Fruit fly (Drosophila melanogaster) whole organism, wandering third instar larva: ENCODE data around the gene Osi7.

ENCODE experiments used
- Abd-B ChIP-seq: fragments of >200 bp; optimal IDR thresholded peaks from 2 replicates; lab custom pipeline; 2017; ENCODE audit warnings: missing biosample characterization, missing genetic modification characterization
- CG32264 ChIP-seq: fragments of 200-800 bp; sonication (Bioruptor generic); optimal IDR thresholded peaks from 2 replicates; lab custom pipeline; 2016; ENCODE audit warnings: missing biosample characterization, missing genetic modification characterization
- CG9705 ChIP-seq: fragments of 200-800 bp; sonication (Bioruptor generic); optimal IDR thresholded peaks from 2 replicates; lab custom pipeline; 2018; ENCODE audit warnings: missing biosample characterization, mild to moderate bottlenecking, missing genetic modification characterization
- CrebA ChIP-seq: fragments of 200-800 bp; sonication (Bioruptor generic); optimal IDR thresholded peaks from 2 replicates; lab custom pipeline; 2016; ENCODE audit warnings: missing biosample characterization, mild to moderate bottlenecking, missing genetic modification characterization, borderline replicate concordance
- Dfd ChIP-seq: fragments of >200 bp; optimal IDR thresholded peaks from 2 replicates; lab custom pipeline; 2017; ENCODE audit warnings: missing biosample characterization, missing genetic modification characterization
- Dif ChIP-seq: fragments of 200-275, 200-300 bp; sonication (Bioruptor generic); optimal IDR thresholded peaks from 2 replicates; lab custom pipeline; 2018; ENCODE audit warnings: missing biosample characterization, missing genetic modification characterization; ENCODE audit not compliant: partially characterized antibody
- GATAd ChIP-seq: sonication (Bioruptor generic); optimal IDR thresholded peaks from 2 replicates; lab custom pipeline; 2016; ENCODE audit warnings: missing biosample characterization, missing genetic modification characterization
- HLH106 ChIP-seq: fragments of 200-800 bp; optimal IDR thresholded peaks from 3 replicates; lab custom pipeline; 2019; ENCODE audit warnings: missing biosample characterization, mild to moderate bottlenecking, missing genetic modification characterization, moderate library complexity
- Hnf4 ChIP-seq: fragments of 200-800 bp; sonication (Bioruptor generic); optimal IDR thresholded peaks from 2 replicates; lab custom pipeline; 2016; ENCODE audit warnings: missing biosample characterization, mild to moderate bottlenecking, missing genetic modification characterization
- Hr78 ChIP-seq: fragments of >200 bp; optimal IDR thresholded peaks from 2 replicates; lab custom pipeline; 2017; ENCODE audit warnings: missing biosample characterization, missing genetic modification characterization
- Hr83 ChIP-seq: fragments of 200-300 bp; sonication (Bioruptor generic); optimal IDR thresholded peaks from 2 replicates; lab custom pipeline; 2016; ENCODE audit warnings: missing biosample characterization, mild to moderate bottlenecking, missing genetic modification characterization, moderate library complexity; ENCODE audit not compliant: poor library complexity, severe bottlenecking
- Jra ChIP-seq: sonication (Bioruptor generic); optimal IDR thresholded peaks from 2 replicates; lab custom pipeline; 2016; ENCODE audit warnings: missing biosample characterization, missing genetic modification characterization
- Mio ChIP-seq: sonication (Bioruptor generic); optimal IDR thresholded peaks from 2 replicates; lab custom pipeline; 2016; ENCODE audit warnings: missing biosample characterization, missing genetic modification characterization
- Myc ChIP-seq: fragments of >200 bp; optimal IDR thresholded peaks from 2 replicates; lab custom pipeline; 2017
- N ChIP-seq: fragments of >200 bp; optimal IDR thresholded peaks from 2 replicates; lab custom pipeline; 2018; ENCODE audit warnings: missing biosample characterization, missing external identifiers, missing genetic modification characterization
- OdsH ChIP-seq: fragments of 200-800 bp; sonication (Bioruptor generic); optimal IDR thresholded peaks from 2 replicates; lab custom pipeline; 2016; ENCODE audit warnings: missing biosample characterization, mild to moderate bottlenecking, missing genetic modification characterization
- Sp1 ChIP-seq: fragments of 200-800 bp; sonication (Bioruptor generic); optimal IDR thresholded peaks from 3 replicates; lab custom pipeline; 2019; ENCODE audit warnings: missing biosample characterization, mild to moderate bottlenecking, missing genetic modification characterization, moderate library complexity
- Vsx2 ChIP-seq: fragments of 200-300, 225-300 bp; sonication (Bioruptor generic); optimal IDR thresholded peaks from 2 replicates; lab custom pipeline; 2018; ENCODE audit warnings: missing biosample characterization, missing genetic modification characterization; ENCODE audit not compliant: partially characterized antibody
- br ChIP-seq: fragments of 200-800 bp; sonication (Bioruptor generic); optimal IDR thresholded peaks from 2 replicates; lab custom pipeline; 2016; ENCODE audit warnings: missing biosample characterization, missing genetic modification characterization
- brk ChIP-seq: fragments of 200-800 bp; sonication (Bioruptor generic); optimal IDR thresholded peaks from 2 replicates; lab custom pipeline; 2016; ENCODE audit warnings: missing biosample characterization, mild to moderate bottlenecking, missing genetic modification characterization
- dl ChIP-seq, 2 experiments: fragments of 175-275, 200-275 bp in 1 of 2; fragments of 200-275 bp in 1 of 2; sonication (Bioruptor generic); optimal IDR thresholded peaks; lab custom pipeline; 2018; ENCODE audit warnings: mild to moderate bottlenecking in 2 of 2, missing biosample characterization in 2 of 2, missing genetic modification characterization in 2 of 2, moderate library complexity in 2 of 2; ENCODE audit not compliant: partially characterized antibody in 2 of 2, insufficient read depth in 1 of 2
- dmrt93B ChIP-seq: fragments of 200-800 bp; sonication (Bioruptor generic); optimal IDR thresholded peaks from 2 replicates; lab custom pipeline; 2018; ENCODE audit warnings: missing biosample characterization, mild to moderate bottlenecking, missing genetic modification characterization
- dsf ChIP-seq: sonication (Bioruptor generic); optimal IDR thresholded peaks from 2 replicates; lab custom pipeline; 2016; ENCODE audit warnings: missing biosample characterization, missing genetic modification characterization, borderline replicate concordance
- ey ChIP-seq: fragments of 200-800 bp; sonication (Bioruptor generic); optimal IDR thresholded peaks from 2 replicates; lab custom pipeline; 2016; ENCODE audit warnings: missing biosample characterization, missing genetic modification characterization
- foxo ChIP-seq, 2 experiments: fragments of 200-800 bp; sonication (Bioruptor generic); optimal IDR thresholded peaks; 2 replicates in 1 of 2; 3 replicates in 1 of 2; lab custom pipeline; 2016 to 2017; ENCODE audit warnings: missing biosample characterization in 2 of 2, missing genetic modification characterization in 2 of 2
- fru ChIP-seq: fragments of 200-800 bp; sonication (Bioruptor generic); optimal IDR thresholded peaks from 3 replicates; lab custom pipeline; 2016; ENCODE audit warnings: missing biosample characterization, mild to moderate bottlenecking, missing genetic modification characterization
- jim ChIP-seq: fragments of 175-275, 200-325 bp; sonication (Bioruptor generic); optimal IDR thresholded peaks from 2 replicates; lab custom pipeline; 2016; ENCODE audit warnings: missing biosample characterization, mild to moderate bottlenecking, missing genetic modification characterization
- lola ChIP-seq: fragments of >200 bp; optimal IDR thresholded peaks from 2 replicates; lab custom pipeline; 2017; ENCODE audit warnings: missing biosample characterization, missing genetic modification characterization
- pan ChIP-seq: fragments of >200 bp; optimal IDR thresholded peaks from 2 replicates; lab custom pipeline; 2017
- psq ChIP-seq: fragments of 200-800 bp; sonication (Bioruptor generic); optimal IDR thresholded peaks from 3 replicates; lab custom pipeline; 2017; ENCODE audit warnings: missing biosample characterization, mild to moderate bottlenecking, missing genetic modification characterization, moderate library complexity
- rgr ChIP-seq: fragments of 200-800 bp; sonication (Bioruptor generic); optimal IDR thresholded peaks from 3 replicates; lab custom pipeline; 2016; ENCODE audit warnings: missing biosample characterization, mild to moderate bottlenecking, missing genetic modification characterization
- sage ChIP-seq: fragments of 200-800 bp; sonication (Bioruptor generic); optimal IDR thresholded peaks from 2 replicates; lab custom pipeline; 2016; ENCODE audit warnings: missing biosample characterization, mild to moderate bottlenecking, missing genetic modification characterization
- sv ChIP-seq: fragments of 200-800 bp; sonication (Bioruptor generic); optimal IDR thresholded peaks from 3 replicates; lab custom pipeline; 2016; ENCODE audit warnings: missing biosample characterization, missing genetic modification characterization
- tai ChIP-seq: sonication (Bioruptor generic); optimal IDR thresholded peaks from 2 replicates; lab custom pipeline; 2016; ENCODE audit warnings: missing biosample characterization, missing genetic modification characterization

The Osi7 gene

dm6 chr3R:6268657-6269056 is 19.9 kb downstream of the Osi7 start, which contains the start of gene Osi11:
TSS of gene Osi11 (minus strand) at chr3R:6268757.
- TF ChIP-seq dsf (GFP tag; lab: Kevin White, UChicago) (no peak), Vsx2 (GFP tag; lab: Kevin White, UChicago) (no peak), Jra (GFP tag; lab: Kevin White, UChicago) (no peak), pan (lab: Kevin White, UChicago) (no peak), dmrt93B (no peak), lola (GFP tag; lab: Kevin White, UChicago) (no peak), fru (GFP tag; lab: Kevin White, UChicago) (no peak)
- TF ChIP-seq, all 38 proteins: peak for 0

DNA sequence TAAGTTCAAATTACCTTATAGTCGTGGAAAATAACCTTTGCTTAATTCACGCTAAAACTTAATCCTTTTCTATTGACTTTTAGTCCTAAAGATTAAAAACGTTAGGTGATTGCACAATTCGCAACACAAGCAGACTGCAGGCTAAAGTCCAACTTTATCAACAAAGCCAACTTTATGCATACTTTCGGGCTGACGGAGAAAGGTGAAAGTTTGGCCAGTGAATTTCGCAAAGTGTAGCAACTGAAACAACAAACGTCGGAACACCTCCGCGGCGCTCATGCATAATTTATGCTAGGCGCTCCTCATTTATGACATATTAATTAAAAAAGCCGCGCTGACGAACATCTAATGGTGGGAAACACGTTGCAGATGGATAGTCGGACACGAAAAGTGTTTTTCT is 21.2 kb downstream of the Osi7 start:
- no peak for TF ChIP-seq Abd-B

DNA sequence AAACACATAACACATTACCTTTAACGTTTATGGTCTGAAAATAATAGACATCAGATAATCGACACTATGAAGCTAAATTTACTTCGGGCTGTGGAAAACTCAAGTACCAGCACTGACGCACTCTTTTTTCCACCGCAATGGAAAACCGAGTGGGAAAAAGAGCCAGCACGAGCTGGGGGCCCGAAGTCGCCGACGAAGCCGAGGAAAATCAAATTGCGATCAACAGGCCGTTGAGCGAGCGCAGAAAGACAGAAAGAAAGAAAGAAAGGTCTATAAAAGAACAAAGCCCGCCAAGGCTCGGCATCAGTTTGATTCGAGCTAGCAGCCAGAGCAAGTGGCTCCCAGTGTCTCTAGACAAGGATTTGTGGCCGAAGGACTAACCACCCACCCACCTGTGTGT is 29.4 kb downstream of the Osi7 start, which contains the start of gene Osi12:
Osi12 (plus strand) TSS at position 301 of the 400 bp plus-strand sequence.
- TF ChIP-seq sv = no peak
- no peak for TF ChIP-seq Vsx2 (GFP tag; lab: Kevin White, UChicago)
- no peak for TF ChIP-seq lola (GFP tag; lab: Kevin White, UChicago)
- no peak for TF ChIP-seq Hr83 (GFP tag; lab: Kevin White, UChicago)
- TF ChIP-seq Mio (GFP tag; lab: Kevin White, UChicago) = no peak
- TF ChIP-seq CrebA (GFP tag; lab: Kevin White, UChicago) = no peak
- TF ChIP-seq CG32264 (GFP tag; lab: Kevin White, UChicago) = no peak
- no peak for TF ChIP-seq Dfd (GFP tag; lab: Kevin White, UChicago)
- TF ChIP-seq Myc (lab: Kevin White, UChicago) = no peak
- no peak for TF ChIP-seq ey (GFP tag; lab: Kevin White, UChicago)
- TF ChIP-seq Sp1 (GFP tag; lab: Kevin White, UChicago) = no peak
- TF ChIP-seq Abd-B = no peak
- TF ChIP-seq N (GFP tag; lab: Kevin White, UChicago) = no peak
- no peak for TF ChIP-seq psq
- no peak for TF ChIP-seq brk (GFP tag; lab: Kevin White, UChicago)

DNA sequence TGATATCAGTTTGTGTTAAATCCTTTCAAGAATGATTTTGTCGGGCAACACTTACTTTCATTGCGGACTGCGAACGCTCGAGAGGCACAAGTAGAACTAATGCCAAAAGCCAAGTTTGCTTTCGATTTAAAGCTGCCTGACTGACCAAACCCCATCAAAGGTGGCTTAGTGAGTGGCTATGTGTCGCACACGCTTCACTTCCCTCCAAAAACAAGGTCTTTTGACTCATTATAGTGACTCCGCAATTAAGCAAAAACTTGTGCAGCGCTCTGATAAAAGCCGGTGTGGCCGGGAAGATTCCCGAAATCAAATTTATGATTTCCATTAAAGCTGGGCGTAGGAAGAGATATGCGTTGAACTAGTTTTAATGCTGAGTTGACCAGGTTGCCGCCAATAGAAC is 36.3 kb downstream of the Osi7 start, which contains the start of gene CG15597:
CG15597 (minus strand) TSS at position 101 of the 400 bp plus-strand sequence.
- TF ChIP-seq Hr78 (GFP tag; lab: Kevin White, UChicago) = no peak
- no peak for TF ChIP-seq Jra (GFP tag; lab: Kevin White, UChicago)
- TF ChIP-seq pan (lab: Kevin White, UChicago) = no peak
- TF ChIP-seq CG9705 (GFP tag; lab: Kevin White, UChicago) = no peak
- TF ChIP-seq Myc (lab: Kevin White, UChicago) = no peak
- TF ChIP-seq br (GFP tag; lab: Kevin White, UChicago) = no peak
- no peak for TF ChIP-seq rgr (GFP tag; lab: Kevin White, UChicago)
- no peak for TF ChIP-seq fru (GFP tag; lab: Kevin White, UChicago)
- TF ChIP-seq sage (GFP tag; lab: Kevin White, UChicago) = no peak
- no peak for TF ChIP-seq CG32264 (GFP tag; lab: Kevin White, UChicago)
- TF ChIP-seq ey (GFP tag; lab: Kevin White, UChicago) = no peak
- no peak for TF ChIP-seq HLH106 (tag; lab: Kevin White, UChicago)
- no peak for TF ChIP-seq GATAd (GFP tag; lab: Kevin White, UChicago)
- TF ChIP-seq Mio (GFP tag; lab: Kevin White, UChicago) = no peak
- no peak for TF ChIP-seq Hr83 (GFP tag; lab: Kevin White, UChicago)
- TF ChIP-seq dsf (GFP tag; lab: Kevin White, UChicago) = no peak
- no peak for TF ChIP-seq jim (GFP tag; lab: Kevin White, UChicago)
- no peak for TF ChIP-seq dl (GFP tag; optimal IDR thresholded peaks at IDR 0.05; lab: Kevin White, UChicago; ENCODE audit: insufficient read depth in 1 of 2, partially characterized antibody in 2 of 2)
- no peak for TF ChIP-seq OdsH (GFP tag; lab: Kevin White, UChicago)
- TF ChIP-seq, all 38 proteins: peak for 0

DNA sequence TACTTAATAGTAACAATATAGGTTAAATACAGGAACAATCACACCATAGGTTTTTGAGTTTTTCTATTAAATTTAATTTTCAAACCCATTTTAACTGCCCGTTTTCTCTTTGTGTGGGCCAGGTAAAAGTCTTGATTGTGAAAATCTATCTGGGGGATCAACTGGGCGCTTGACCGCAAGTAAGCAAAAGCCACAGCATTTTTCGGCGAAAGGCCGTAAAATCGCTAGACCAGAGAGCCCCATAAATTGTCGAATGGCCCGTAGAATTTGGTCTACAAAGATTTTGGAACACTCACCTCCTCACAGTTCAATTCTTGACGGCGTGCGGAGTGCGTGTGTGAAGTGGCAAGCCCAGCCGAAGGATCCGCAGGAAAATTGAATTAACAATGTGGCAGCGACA is 38.6 kb downstream of the Osi7 start, which contains the start of gene CG15594:
CG15594 (plus strand) TSS at position 301 of the 400 bp plus-strand sequence.
- TF ChIP-seq foxo (GFP tag; optimal IDR thresholded peaks at IDR 0.05; lab: Kevin White, UChicago) = no peak
- TF ChIP-seq dl (GFP tag; optimal IDR thresholded peaks at IDR 0.05; lab: Kevin White, UChicago; ENCODE audit: insufficient read depth in 1 of 2, partially characterized antibody in 2 of 2) = no peak
- no peak for TF ChIP-seq ey (GFP tag; lab: Kevin White, UChicago)
- no peak for TF ChIP-seq Dif (GFP tag; lab: Kevin White, UChicago)
- TF ChIP-seq HLH106 (tag; lab: Kevin White, UChicago) = no peak
- no peak for TF ChIP-seq psq
- no peak for TF ChIP-seq Hnf4 (GFP tag; lab: Kevin White, UChicago)
- no peak for TF ChIP-seq Vsx2 (GFP tag; lab: Kevin White, UChicago)
- no peak for TF ChIP-seq rgr (GFP tag; lab: Kevin White, UChicago)
- no peak for TF ChIP-seq dmrt93B
- no peak for TF ChIP-seq jim (GFP tag; lab: Kevin White, UChicago)
- no peak for TF ChIP-seq brk (GFP tag; lab: Kevin White, UChicago)
- no peak for TF ChIP-seq OdsH (GFP tag; lab: Kevin White, UChicago)
- TF ChIP-seq CrebA (GFP tag; lab: Kevin White, UChicago) = no peak
- no peak for TF ChIP-seq tai (GFP tag; lab: Kevin White, UChicago)
- no peak for TF ChIP-seq lola (GFP tag; lab: Kevin White, UChicago)
- no peak for TF ChIP-seq Hr78 (GFP tag; lab: Kevin White, UChicago)
- no peak for TF ChIP-seq sv
